Worm (Caenorhabditis elegans): ENCODE results near the gene semi-1.

semi-1 gene

ce11 chrV:13462974-13463373, 52.0 kb downstream of the semi-1 start, which contains the start of gene frm-10 (continued):
- TF ChIP-seq hmg-1.1 (GFP tag; IDR thresholded peaks at IDR 0.05) (peak; percentile 66; the same call in 1 of the 2 replicates), madf-9 (GFP tag; conservative IDR thresholded peaks at IDR 0.05) (no peak), saeg-2 (GFP tag; IDR thresholded peaks at IDR 0.05) (no peak), unc-62 (GFP tag; optimal IDR thresholded peaks at IDR 0.05 in 1 of 2) (no peak), unc-62 (tag; optimal IDR thresholded peaks at IDR 0.05) (no peak), ama-1 (optimal IDR thresholded peaks at IDR 0.05) (no peak), hlh-30 (tag; optimal IDR thresholded peaks at IDR 0.05; ENCODE audit: insufficient read depth) (peak; percentile 97), nhr-48 (tag; optimal IDR thresholded peaks at IDR 0.05) (peak; percentile 77), zip-11 (GFP tag; IDR thresholded peaks at IDR 0.05) (no peak), madf-5 (GFP tag; IDR thresholded peaks at IDR 0.05) (no peak), set-16 (GFP tag; IDR thresholded peaks at IDR 0.05) (no peak), unc-39 (tag; optimal IDR thresholded peaks at IDR 0.05) (no peak), nhr-102 (tag; optimal IDR thresholded peaks at IDR 0.05) (peak; percentile 47), hif-1 (tag; optimal IDR thresholded peaks at IDR 0.05) (peak in 1 of 2 experiments; percentile 76), nhr-25 (tag; optimal IDR thresholded peaks at IDR 0.05; ENCODE audit: borderline replicate concordance, insufficient read depth) (no peak), nhr-10 (tag; optimal IDR thresholded peaks at IDR 0.05) (no peak), daf-19 (GFP tag; conservative IDR thresholded peaks at IDR 0.05) (no peak), T20F7.1 (GFP tag; optimal IDR thresholded peaks at IDR 0.05) (peak; percentile 80), skn-1 (tag; optimal IDR thresholded peaks at IDR 0.05) (no peak), mxl-3 (GFP tag; optimal IDR thresholded peaks at IDR 0.05) (no peak), zip-2 (tag; optimal IDR thresholded peaks at IDR 0.05) (no peak), egl-43 (GFP tag; IDR thresholded peaks at IDR 0.05) (no peak), nhr-76 (tag; optimal IDR thresholded peaks at IDR 0.05) (no peak), F37D6.2 (tag; optimal IDR thresholded peaks at IDR 0.05) (no peak), ces-1 (GFP tag; optimal IDR thresholded peaks at IDR 0.05) (no peak), F10B5.3 (tag; optimal IDR thresholded peaks at IDR 0.05) (no peak), ceh-20 (GFP tag; IDR thresholded peaks at IDR 0.05) (peak; percentile 42; the same call in 1 of the 2 replicates), ZK546.5 (tag; optimal IDR thresholded peaks at IDR 0.05) (no peak), nhr-41 (GFP tag; IDR thresholded peaks at IDR 0.05) (no peak), spr-3 (GFP tag; optimal IDR thresholded peaks at IDR 0.05) (no peak), lir-3 (tag; optimal IDR thresholded peaks at IDR 0.05) (no peak), F26F4.8 (GFP tag; conservative IDR thresholded peaks at IDR 0.05) (no peak), dmd-6 (GFP tag; IDR thresholded peaks at IDR 0.05) (peak; percentile 84), ztf-7 (tag; optimal IDR thresholded peaks at IDR 0.05) (peak; percentile 49), fkh-10 (GFP tag; optimal IDR thresholded peaks at IDR 0.05) (no peak), hlh-11 (tag; optimal IDR thresholded peaks at IDR 0.05) (peak; percentile 92), daf-16 (GFP tag; optimal IDR thresholded peaks at IDR 0.05) (no peak), daf-16 (tag; optimal IDR thresholded peaks at IDR 0.05) (peak; percentile 81), ceh-44 (GFP tag; IDR thresholded peaks at IDR 0.05) (no peak), attf-4 (tag; optimal IDR thresholded peaks at IDR 0.05) (no peak), lin-39 (tag; optimal IDR thresholded peaks at IDR 0.05) (no peak), mes-2 (tag; optimal IDR thresholded peaks at IDR 0.05; ENCODE audit: poor library complexity, severe bottlenecking) (peak; percentile 75), T26A8.4 (GFP tag; IDR thresholded peaks at IDR 0.05) (peak; percentile 37; the same call in 1 of the 2 replicates), rbr-2 (tag; optimal IDR thresholded peaks at IDR 0.05) (peak; percentile 41), nhr-237 (tag; optimal IDR thresholded peaks at IDR 0.05) (no peak), snpc-1.2 (GFP tag; IDR thresholded peaks at IDR 0.05) (no peak), ceh-32 (tag; optimal IDR thresholded peaks at IDR 0.05; ENCODE audit: poor library complexity) (no peak), lin-13 (GFP tag; optimal IDR thresholded peaks at IDR 0.05) (peak; percentile 58), unc-130 (GFP tag; optimal IDR thresholded peaks at IDR 0.05) (no peak), pqm-1 (tag; optimal IDR thresholded peaks at IDR 0.05) (peak; percentile 82), zfp-3 (GFP tag; conservative IDR thresholded peaks at IDR 0.05) (no peak), dmd-9 (GFP tag; IDR thresholded peaks at IDR 0.05) (no peak)
